Fruit fly (Drosophila melanogaster): ENCODE results near the gene CG4884.
"Not testable (repeated sequence)": the region's sequence is repeated elsewhere in the genome, so short reads cannot be mapped to it uniquely, and the experiment has no call there.

The CG4884 gene

dm6 chr3R:27986794-27987193, 27.7 kb upstream of the CG4884 start (continued):
- TF ChIP-seq BtbVII (GFP tag; optimal IDR thresholded peaks at IDR 0.05) = peak; percentile 33
- no peak for TF ChIP-seq CG8290 (GFP tag; optimal IDR thresholded peaks at IDR 0.05)
- TF ChIP-seq CG8290 (tag; optimal IDR thresholded peaks at IDR 0.05) = peak in 1 of 2 experiments; percentile 51
- peak; percentile 16 for TF ChIP-seq CG13296 (GFP tag; optimal IDR thresholded peaks at IDR 0.05)
- 0 out of 2 replicates have a peak, but pooled peaks have one; percentile 35 for TF ChIP-seq rib (GFP tag; IDR thresholded peaks at IDR 0.05)
- TF ChIP-seq slp2 (GFP tag; optimal IDR thresholded peaks at IDR 0.05) = no peak

dm6 chr3R:27963119-27963518, 4.1 kb upstream of the CG4884 start, which contains the start of the genes CG31131 and CG4849:
TSS of gene CG31131 (minus strand) at chr3R:27963219.
TSS of gene CG4849 (plus strand) at chr3R:27963415.
- TF ChIP-seq CG1647 (GFP tag; optimal IDR thresholded peaks at IDR 0.05); Hr39 (optimal IDR thresholded peaks at IDR 0.05); Xrp1 (GFP tag; IDR thresholded peaks at IDR 0.05): not testable (repeated sequence)

DNA sequence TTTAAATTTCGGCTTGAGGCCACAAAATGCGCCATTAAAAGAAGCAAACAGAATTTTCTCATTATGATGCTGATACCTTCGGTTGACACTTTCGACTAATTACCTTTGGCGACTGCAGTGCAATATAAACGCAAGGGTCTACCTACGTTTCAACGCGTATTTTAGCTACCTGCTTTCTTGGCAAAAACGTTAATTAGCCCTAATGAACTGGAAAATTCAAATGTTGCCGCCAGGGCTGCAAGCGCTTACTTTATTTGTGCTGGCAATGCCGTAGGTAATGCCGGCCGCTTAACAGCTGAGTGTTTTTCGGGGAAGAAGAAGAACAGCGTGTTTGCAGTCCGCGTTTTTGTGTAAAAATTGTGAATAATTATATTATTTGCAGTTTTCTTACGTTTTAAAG, 1.4 kb upstream of the CG4884 start, which contains the start of gene CG31253:
CG31253 (minus strand) TSS at position 101 of the 400 bp plus-strand sequence.
- TF ChIP-seq Antp (GFP tag; optimal IDR thresholded peaks at IDR 0.05); CG6765 (GFP tag; optimal IDR thresholded peaks at IDR 0.05); lov (optimal IDR thresholded peaks at IDR 0.05); lov (GFP tag; IDR thresholded peaks at IDR 0.05): not testable (repeated sequence)

- TF ChIP-seq CG7928 (GFP tag; optimal IDR thresholded peaks at IDR 0.05) (peak; percentile 1), CG18764 (GFP tag; optimal IDR thresholded peaks at IDR 0.05) (no peak), CG14860 (GFP tag; IDR thresholded peaks at IDR 0.05; ENCODE audit: partially characterized antibody) (no peak), Mrtf (GFP tag; IDR thresholded peaks at IDR 0.05) (no peak), CG17385 (GFP tag; optimal IDR thresholded peaks at IDR 0.05) (no peak), CG1603 (tag; optimal IDR thresholded peaks at IDR 0.05) (no peak), bcd (GFP tag; optimal IDR thresholded peaks at IDR 0.05) (no peak), pzg (GFP tag; optimal IDR thresholded peaks at IDR 0.05) (peak; percentile 29), Blimp-1 (GFP tag; optimal IDR thresholded peaks at IDR 0.05) (no peak), MBD-R2 (GFP tag; IDR thresholded peaks at IDR 0.05) (peak; percentile 62), h (optimal IDR thresholded peaks at IDR 0.05) (no peak), CG11456 (GFP tag; IDR thresholded peaks at IDR 0.05) (no peak), gsb-n (tag; optimal IDR thresholded peaks at IDR 0.05) (no peak), zf30C (GFP tag; optimal IDR thresholded peaks at IDR 0.05) (no peak), CG16813 (GFP tag; IDR thresholded peaks at IDR 0.05; ENCODE audit: partially characterized antibody) (no peak), E2f2 (GFP tag; IDR thresholded peaks at IDR 0.05) (peak; percentile 28; the same call in 1 of the 2 replicates), crp (GFP tag; optimal IDR thresholded peaks at IDR 0.05) (peak in 1 of 2 experiments; percentile 74), HmgZ (tag; optimal IDR thresholded peaks at IDR 0.05) (no peak), ash1 (GFP tag; optimal IDR thresholded peaks at IDR 0.05) (no peak), Chrac-16 (GFP tag; optimal IDR thresholded peaks at IDR 0.05) (no peak), Scr (GFP tag; IDR thresholded peaks at IDR 0.05; ENCODE audit: partially characterized antibody) (peak; percentile 16; the same call in 1 of the 2 replicates), CG4404 (GFP tag; IDR thresholded peaks at IDR 0.05) (no peak), hb (GFP tag; IDR thresholded peaks at IDR 0.05; ENCODE audit: partially characterized antibody) (no peak), CG17802 (tag; optimal IDR thresholded peaks at IDR 0.05) (no peak), CG9215 (GFP tag; IDR thresholded peaks at IDR 0.05) (no peak), Jarid2 (GFP tag; optimal IDR thresholded peaks at IDR 0.05) (no peak), bigmax (GFP tag; optimal IDR thresholded peaks at IDR 0.05) (peak; percentile 98), CG6791 (GFP tag; IDR thresholded peaks at IDR 0.05; ENCODE audit: partially characterized antibody) (no peak), CG9932 (GFP tag; IDR thresholded peaks at IDR 0.05) (no peak), CG34376 (GFP tag; optimal IDR thresholded peaks at IDR 0.05) (no peak), nmo (GFP tag; optimal IDR thresholded peaks at IDR 0.05) (no peak), cwo (GFP tag; optimal IDR thresholded peaks at IDR 0.05) (no peak), zfh2 (GFP tag; optimal IDR thresholded peaks at IDR 0.05) (no peak)
These were observed 1.1 kb downstream of the CG4884 start for dm6 chr3R:27957967-27958366.
